Worm (Caenorhabditis elegans): ENCODE data around the gene atp-2.

DNA sequence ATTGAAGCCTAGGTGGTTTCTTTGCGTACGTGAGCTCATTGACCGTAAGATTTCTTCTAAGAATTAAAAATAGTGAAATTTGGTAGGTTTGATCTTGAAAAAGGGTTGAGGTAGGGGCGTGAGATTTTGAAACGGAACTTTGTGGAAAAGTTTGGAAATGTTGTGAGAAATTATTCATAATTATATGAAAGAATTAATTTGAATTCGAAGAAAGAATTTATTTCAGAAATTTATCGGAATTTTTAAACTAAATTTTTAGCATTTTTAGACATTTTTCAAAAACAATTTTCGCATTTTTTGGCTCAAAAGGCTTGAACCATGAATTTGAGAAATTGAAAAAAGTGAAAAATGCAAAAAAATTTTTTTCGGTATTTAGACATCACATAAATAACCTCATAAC is 14.1 kb upstream of the atp-2 start:
- TF ChIP-seq gmeb-1 (tag; optimal IDR thresholded peaks at IDR 0.05) (no peak), unc-62 (GFP tag; optimal IDR thresholded peaks at IDR 0.05) (no peak), mdl-1 (tag; optimal IDR thresholded peaks at IDR 0.05) (no peak), sem-4 (tag; optimal IDR thresholded peaks at IDR 0.05) (no peak), zag-1 (tag; optimal IDR thresholded peaks at IDR 0.05) (no peak), nhr-10 (tag; optimal IDR thresholded peaks at IDR 0.05) (no peak), nhr-237 (tag; optimal IDR thresholded peaks at IDR 0.05) (no peak)

All from whole organism, L2 larva.